Fruit fly (Drosophila melanogaster) whole organism, embryonic: ENCODE data around the gene AMPdeam.

Source experiments
- Aef1 ChIP-seq: fragments of 200-800 bp; sonication (Bioruptor generic); IDR thresholded peaks from 3 replicates; pipeline ENCODE4 v1.3.6; 2022; ENCODE audit warnings: missing biosample characterization, missing genetic modification characterization
- Atf6 ChIP-seq: fragments of 200-800 bp; sonication (Bioruptor generic); IDR thresholded peaks from 2 replicates; pipeline ENCODE4 v1.3.6; 2022; ENCODE audit warnings: missing biosample characterization, missing genetic modification characterization
- CG10267 ChIP-seq: fragments of 200-800 bp; sonication (Bioruptor generic); optimal IDR thresholded peaks from 2 replicates; lab custom pipeline; 2018; ENCODE audit warnings: missing biosample characterization, mild to moderate bottlenecking, missing genetic modification characterization, moderate library complexity
- CG10431 ChIP-seq: fragments of 200-800 bp; sonication (Bioruptor generic); optimal IDR thresholded peaks from 3 replicates; lab custom pipeline; 2018; ENCODE audit warnings: missing biosample characterization, mild to moderate bottlenecking, missing genetic modification characterization
- CG10565 ChIP-seq: fragments of 200-800 bp; sonication (Bioruptor generic); optimal IDR thresholded peaks from 3 replicates; lab custom pipeline; 2016; ENCODE audit warnings: missing biosample characterization, mild to moderate bottlenecking, missing genetic modification characterization
- CG11085 ChIP-seq: fragments of 200-800 bp; sonication (Bioruptor generic); IDR thresholded peaks from 2 replicates; pipeline ENCODE4 v1.3.6; 2022; ENCODE audit warnings: missing biosample characterization, missing genetic modification characterization
- CG11247 ChIP-seq: fragments of 200-800 bp; sonication (Bioruptor generic); IDR thresholded peaks from 2 replicates; pipeline ENCODE4 v1.3.6; 2022; ENCODE audit warnings: missing biosample characterization, missing genetic modification characterization
- CG11398 ChIP-seq: fragments of 200-800 bp; sonication (Bioruptor generic); optimal IDR thresholded peaks from 2 replicates; lab custom pipeline; 2016; ENCODE audit warnings: missing biosample characterization, missing genetic modification characterization
- CG12155 ChIP-seq: fragments of 200-800 bp; sonication (Bioruptor generic); optimal IDR thresholded peaks from 3 replicates; lab custom pipeline; 2016; ENCODE audit warnings: missing biosample characterization, missing genetic modification characterization
- CG13287 ChIP-seq: fragments of 200-800 bp; sonication (Bioruptor generic); IDR thresholded peaks from 2 replicates; pipeline ENCODE4 v1.3.6; 2022; ENCODE audit warnings: missing biosample characterization, missing genetic modification characterization; ENCODE audit not compliant: partially characterized antibody
- CG14441 ChIP-seq: fragments of 200-800 bp; sonication (Bioruptor generic); IDR thresholded peaks from 2 replicates; pipeline ENCODE4 v1.3.6; 2022; ENCODE audit warnings: missing biosample characterization, missing genetic modification characterization
- CG14710 ChIP-seq: fragments of 200-800 bp; sonication (Bioruptor generic); optimal IDR thresholded peaks from 3 replicates; lab custom pipeline; 2019; ENCODE audit warnings: missing biosample characterization, mild to moderate bottlenecking, missing genetic modification characterization, moderate library complexity
- CG16815 ChIP-seq: fragments of 200-800 bp; sonication (Bioruptor generic); optimal IDR thresholded peaks from 3 replicates; lab custom pipeline; 2017; ENCODE audit warnings: missing biosample characterization, mild to moderate bottlenecking, missing genetic modification characterization
- CG17385 ChIP-seq: fragments of 200-800 bp; sonication (Bioruptor generic); optimal IDR thresholded peaks from 3 replicates; lab custom pipeline; 2018; ENCODE audit warnings: missing biosample characterization, mild to moderate bottlenecking, missing genetic modification characterization
- CG2199 ChIP-seq: fragments of 200-800 bp; sonication (Bioruptor generic); IDR thresholded peaks from 3 replicates; pipeline ENCODE4 v1.3.6; 2022; ENCODE audit warnings: missing biosample characterization, missing genetic modification characterization
- CG2678 ChIP-seq: fragments of 200-800 bp; sonication (Bioruptor generic); optimal IDR thresholded peaks from 3 replicates; lab custom pipeline; 2019; ENCODE audit warnings: missing biosample characterization, mild to moderate bottlenecking, missing genetic modification characterization, moderate library complexity
- CG30403 ChIP-seq: fragments of 200-800 bp; sonication (Bioruptor generic); optimal IDR thresholded peaks from 3 replicates; lab custom pipeline; 2016; ENCODE audit warnings: missing biosample characterization, missing genetic modification characterization
- CG34224 ChIP-seq: fragments of 200-800 bp; sonication (Bioruptor generic); IDR thresholded peaks from 3 replicates; pipeline ENCODE4 v1.3.6; 2022; ENCODE audit warnings: missing biosample characterization, missing genetic modification characterization; ENCODE audit not compliant: partially characterized antibody
- CG3838 ChIP-seq: fragments of 200-800 bp; sonication (Bioruptor generic); optimal IDR thresholded peaks from 3 replicates; lab custom pipeline; 2016; ENCODE audit warnings: missing biosample characterization, missing genetic modification characterization
- CG4328 ChIP-seq: fragments of 200-800 bp; sonication (Bioruptor generic); optimal IDR thresholded peaks from 3 replicates; lab custom pipeline; 2017; ENCODE audit warnings: missing biosample characterization, missing genetic modification reagents, missing genetic modification characterization
- CG4360 ChIP-seq: fragments of 200-800 bp; sonication (Bioruptor generic); IDR thresholded peaks from 2 replicates; pipeline ENCODE4 v1.3.6; 2022; ENCODE audit warnings: missing biosample characterization, missing genetic modification characterization
- CG6272 ChIP-seq: fragments of 200-800 bp; sonication (Bioruptor generic); IDR thresholded peaks from 2 replicates; pipeline ENCODE4 v1.3.6; 2022; ENCODE audit warnings: missing biosample characterization, missing genetic modification characterization
- CoRest ChIP-seq: fragments of 200-800 bp; sonication (Bioruptor generic); optimal IDR thresholded peaks from 3 replicates; lab custom pipeline; 2018; ENCODE audit warnings: missing biosample characterization, mild to moderate bottlenecking, missing genetic modification characterization, moderate library complexity
- ERR ChIP-seq: fragments of 200-800 bp; sonication (Bioruptor generic); optimal IDR thresholded peaks from 2 replicates; lab custom pipeline; 2016; ENCODE audit warnings: missing biosample characterization, missing genetic modification characterization
- HmgD ChIP-seq: fragments of 200-800 bp; sonication (Bioruptor generic); optimal IDR thresholded peaks from 3 replicates; lab custom pipeline; 2016; ENCODE audit warnings: missing biosample characterization, missing genetic modification characterization
- Hsf ChIP-seq: fragments of 200-800 bp; sonication (Bioruptor generic); optimal IDR thresholded peaks from 3 replicates; lab custom pipeline; 2016; ENCODE audit warnings: missing biosample characterization, missing genetic modification characterization
- Neu2 ChIP-seq: fragments of 200-800 bp; sonication (Bioruptor generic); optimal IDR thresholded peaks from 3 replicates; lab custom pipeline; 2016; ENCODE audit warnings: missing biosample characterization, missing genetic modification characterization, borderline replicate concordance
- Nf-YC ChIP-seq: fragments of 200-800 bp; optimal IDR thresholded peaks from 3 replicates; lab custom pipeline; 2019; ENCODE audit warnings: missing biosample characterization, mild to moderate bottlenecking, missing genetic modification characterization, moderate library complexity
- Oaz ChIP-seq: fragments of 200-800 bp; sonication (Bioruptor generic); IDR thresholded peaks from 2 replicates; pipeline ENCODE4 v1.3.6; 2022; ENCODE audit warnings: missing biosample characterization, missing genetic modification characterization
- Optix ChIP-seq: fragments of 200-800 bp; sonication (Bioruptor generic); IDR thresholded peaks from 3 replicates; pipeline ENCODE4 v1.3.6; 2022; ENCODE audit warnings: missing biosample characterization, missing genetic modification characterization
- Six4 ChIP-seq: fragments of 200-800 bp; sonication (Bioruptor generic); optimal IDR thresholded peaks from 2 replicates; lab custom pipeline; 2016; ENCODE audit warnings: missing biosample characterization, missing genetic modification characterization
- Trl ChIP-seq, 3 experiments: fragments of >200 bp in 2 of 3; fragments of 200-800 bp in 1 of 3; sonication (Bioruptor generic) in 1 of 3; optimal IDR thresholded peaks; 2 replicates in 1 of 3; 3 replicates in 2 of 3; lab custom pipeline; 2016 to 2017; ENCODE audit warnings: missing biosample characterization in 1 of 3, missing genetic modification characterization in 1 of 3
- Xrp1 ChIP-seq: fragments of 200-800 bp; sonication (Bioruptor generic); IDR thresholded peaks from 2 replicates; pipeline ENCODE4 v1.3.6; 2022; ENCODE audit warnings: missing biosample characterization, missing genetic modification characterization
- chm ChIP-seq: fragments of 200-800 bp; sonication (Bioruptor generic); IDR thresholded peaks from 2 replicates; pipeline ENCODE4 v1.3.6; 2022; ENCODE audit warnings: missing biosample characterization, missing genetic modification characterization
- corto ChIP-seq: fragments of 200-800 bp; sonication (Bioruptor generic); optimal IDR thresholded peaks from 2 replicates; lab custom pipeline; 2016; ENCODE audit warnings: missing biosample characterization, mild to moderate bottlenecking, missing genetic modification characterization, moderate library complexity
- crc ChIP-seq: fragments of 200-800 bp; sonication (Bioruptor generic); optimal IDR thresholded peaks from 2 replicates; lab custom pipeline; 2016; ENCODE audit warnings: missing biosample characterization, missing genetic modification characterization
- dpn ChIP-seq, 2 experiments: fragments of 200-800 bp; sonication (Bioruptor generic); optimal IDR thresholded peaks; 3 replicates each; lab custom pipeline; 2016; ENCODE audit warnings: missing biosample characterization in 2 of 2, missing genetic modification characterization in 2 of 2
- fd102C ChIP-seq: fragments of 200-800 bp; sonication (Bioruptor generic); optimal IDR thresholded peaks from 2 replicates; lab custom pipeline; 2018; ENCODE audit warnings: missing biosample characterization, mild to moderate bottlenecking, missing genetic modification characterization, moderate library complexity
- ind ChIP-seq: fragments of 200-800 bp; sonication (Bioruptor generic); optimal IDR thresholded peaks from 3 replicates; lab custom pipeline; 2016; ENCODE audit warnings: missing biosample characterization, missing genetic modification characterization
- kay ChIP-seq: fragments of 200-800 bp; sonication (Bioruptor generic); optimal IDR thresholded peaks from 2 replicates; lab custom pipeline; 2016; ENCODE audit warnings: missing biosample characterization, missing genetic modification characterization
- knrl ChIP-seq: fragments of 200-800 bp; sonication (Bioruptor generic); IDR thresholded peaks from 3 replicates; pipeline ENCODE4 v1.3.6; 2022; ENCODE audit warnings: missing biosample characterization, missing genetic modification characterization; ENCODE audit not compliant: partially characterized antibody
- nerfin-2 ChIP-seq: fragments of 200-800 bp; sonication (Bioruptor generic); IDR thresholded peaks from 2 replicates; pipeline ENCODE4 v1.3.6; 2022; ENCODE audit warnings: missing biosample characterization, missing genetic modification characterization; ENCODE audit not compliant: partially characterized antibody
- psq ChIP-seq: fragments of 200-800 bp; sonication (Bioruptor generic); optimal IDR thresholded peaks from 2 replicates; lab custom pipeline; 2017; ENCODE audit warnings: missing biosample characterization, missing genetic modification characterization
- sens-2 ChIP-seq: fragments of 200-800 bp; sonication (Bioruptor generic); IDR thresholded peaks from 2 replicates; pipeline ENCODE4 v1.3.6; 2022; ENCODE audit warnings: missing biosample characterization, missing genetic modification characterization
- tio ChIP-seq: fragments of 200-800 bp; sonication (Bioruptor generic); optimal IDR thresholded peaks from 2 replicates; lab custom pipeline; 2017; ENCODE audit warnings: missing biosample characterization, missing genetic modification characterization, inconsistent platforms
- tna ChIP-seq: fragments of 200-800 bp; sonication (Bioruptor generic); IDR thresholded peaks from 2 replicates; pipeline ENCODE4 v1.3.6; 2022; ENCODE audit warnings: missing biosample characterization, missing genetic modification characterization; ENCODE audit not compliant: partially characterized antibody
- tup ChIP-seq: fragments of 200-800 bp; sonication (Bioruptor generic); optimal IDR thresholded peaks from 2 replicates; lab custom pipeline; 2016; ENCODE audit warnings: missing biosample characterization, mild to moderate bottlenecking, missing genetic modification characterization, moderate library complexity
- tx ChIP-seq: fragments of 200-800 bp; sonication (Bioruptor generic); optimal IDR thresholded peaks from 2 replicates; lab custom pipeline; 2016; ENCODE audit warnings: missing biosample characterization, missing genetic modification characterization
- vnd ChIP-seq: fragments of 200-800 bp; sonication (Bioruptor generic); IDR thresholded peaks from 3 replicates; pipeline ENCODE4 v1.3.6; 2022; ENCODE audit warnings: missing biosample characterization, missing genetic modification characterization; ENCODE audit not compliant: partially characterized antibody
- wor ChIP-seq: fragments of 200-800 bp; sonication (Bioruptor generic); IDR thresholded peaks from 2 replicates; pipeline ENCODE4 v1.3.6; 2022; ENCODE audit warnings: missing biosample characterization, missing genetic modification characterization
- zf30C ChIP-seq: fragments of 200-800 bp; sonication (Bioruptor generic); optimal IDR thresholded peaks from 3 replicates; lab custom pipeline; 2018; ENCODE audit warnings: missing biosample characterization, mild to moderate bottlenecking, missing genetic modification characterization

AMPdeam gene

dm6 chrX:13838892-13839291 is 6.8 kb downstream of the AMPdeam start (continued):
- TF ChIP-seq CG14710 (tag; lab: Kevin White, UChicago) (peak; percentile 41), Nf-YC (no peak), CG11085 (GFP tag; lab: Robert Waterston, UW) (no peak), zf30C (GFP tag; lab: Kevin White, UChicago) (peak; percentile 60), fd102C (GFP tag; lab: Kevin White, UChicago) (no peak), CG13287 (GFP tag; lab: Robert Waterston, UW) (no peak), sens-2 (GFP tag; lab: Robert Waterston, UW) (peak; percentile 67), CG14441 (GFP tag; lab: Robert Waterston, UW) (peak; percentile 78), Six4 (GFP tag; lab: Kevin White, UChicago) (peak; percentile 48), Optix (GFP tag; lab: Robert Waterston, UW) (no peak; the same call in 1 of the 3 replicates), tna (GFP tag; lab: Robert Waterston, UW) (no peak), CG12155 (peak; percentile 51), CG10565 (GFP tag; lab: Kevin White, UChicago) (no peak), nerfin-2 (GFP tag; lab: Robert Waterston, UW) (no peak), CG10431 (no peak), wor (GFP tag; lab: Robert Waterston, UW) (peak; percentile 71), corto (GFP tag; lab: Kevin White, UChicago) (peak; percentile 77), Trl (optimal IDR thresholded peaks at IDR 0.05; lab: Kevin White, UChicago) (no peak), Trl (GFP tag; optimal IDR thresholded peaks at IDR 0.05; lab: Kevin White, UChicago) (peak; percentile 48), CG2199 (GFP tag; lab: Robert Waterston, UW) (no peak), Aef1 (GFP tag; lab: Robert Waterston, UW) (peak; percentile 41; the same call in 2 of the 3 replicates), CG34224 (GFP tag; lab: Robert Waterston, UW) (no peak), CG30403 (GFP tag; lab: Kevin White, UChicago) (peak; percentile 81), vnd (GFP tag; lab: Robert Waterston, UW) (no peak), CG11398 (GFP tag; lab: Kevin White, UChicago) (no peak), HmgD (GFP tag; lab: Kevin White, UChicago) (peak; percentile 32), CG3838 (GFP tag; lab: Kevin White, UChicago) (peak; percentile 11), kay (GFP tag; lab: Kevin White, UChicago) (peak; percentile 39), CG17385 (peak; percentile 63), Xrp1 (GFP tag; lab: Robert Waterston, UW) (peak; percentile 73), CG11247 (peak; percentile 45; the same call in 1 of the 2 replicates), CG10267 (tag; lab: Kevin White, UChicago) (peak; percentile 51), CG16815 (GFP tag; lab: Kevin White, UChicago) (peak; percentile 52), CG6272 (GFP tag; lab: Robert Waterston, UW) (peak; percentile 52), tio (peak; percentile 49), CoRest (tag; lab: Kevin White, UChicago) (peak; percentile 74), Atf6 (GFP tag; lab: Robert Waterston, UW) (peak; percentile 62; the same call in 1 of the 2 replicates), Hsf (peak; percentile 76), CG4360 (GFP tag; lab: Robert Waterston, UW) (no peak), chm (GFP tag; lab: Robert Waterston, UW) (no peak), CG4328 (GFP tag; lab: Kevin White, UChicago) (no peak), crc (GFP tag; lab: Kevin White, UChicago) (peak; percentile 59), dpn (GFP tag; optimal IDR thresholded peaks at IDR 0.05; lab: Kevin White, UChicago) (peak; percentile 70 to 76), tx (GFP tag; lab: Kevin White, UChicago) (peak; percentile 38), ind (GFP tag; lab: Kevin White, UChicago) (peak; percentile 83), Neu2 (GFP tag; lab: Kevin White, UChicago) (peak; percentile 20), knrl (GFP tag; lab: Robert Waterston, UW) (no peak), Oaz (GFP tag; lab: Robert Waterston, UW) (peak; percentile 56), tup (GFP tag; lab: Kevin White, UChicago) (no peak), ERR (peak; percentile 68), psq (no peak), CG2678 (peak; percentile 75)
